Worm (Caenorhabditis elegans) whole organism, L4 larva: ENCODE measurements around the gene efhc-1.

ENCODE experiments used
- R02D3.7 ChIP-seq: fragments of 150-350 bp; sonication (generic microtip); optimal IDR thresholded peaks from 3 replicates; lab custom pipeline; 2014; ENCODE audit warnings: missing biosample characterization, missing genetic modification characterization
- T20F7.1 ChIP-seq: fragments of 200-800 bp; sonication (Bioruptor generic); optimal IDR thresholded peaks from 2 replicates; lab custom pipeline; 2018; ENCODE audit warnings: mild to moderate bottlenecking, missing genetic modification characterization, missing compliant biosample characterization
- Y105C5A.15 ChIP-seq: fragments of 200-800 bp; sonication (Bioruptor generic); IDR thresholded peaks from 2 replicates; pipeline ENCODE4 v1.3.6; 2022; ENCODE audit warnings: missing genetic modification characterization, missing compliant biosample characterization
- aly-2 ChIP-seq: sonication (generic microtip); optimal IDR thresholded peaks from 2 replicates; lab custom pipeline; 2018; ENCODE audit warnings: missing biosample characterization, missing genetic modification characterization
- arid-1 ChIP-seq: fragments of 200-800 bp; sonication (Bioruptor generic); conservative IDR thresholded peaks from 2 replicates; pipeline ENCODE4 v1.3.6; 2022; ENCODE audit warnings: missing genetic modification reagents, missing genetic modification characterization, missing compliant biosample characterization
- ceh-20 ChIP-seq: fragments of 200-800 bp; sonication (Bioruptor generic); IDR thresholded peaks from 2 replicates; pipeline ENCODE4 v1.3.6; 2022; ENCODE audit warnings: missing genetic modification reagents, missing genetic modification characterization, missing compliant biosample characterization
- ceh-32 ChIP-seq: sonication (generic microtip); optimal IDR thresholded peaks from 2 replicates; lab custom pipeline; 2016; ENCODE audit warnings: mild to moderate bottlenecking, missing genetic modification characterization, missing compliant biosample characterization; ENCODE audit not compliant: poor library complexity
- ceh-82 ChIP-seq: sonication (generic microtip); optimal IDR thresholded peaks from 2 replicates; lab custom pipeline; 2017; ENCODE audit warnings: missing biosample characterization, missing genetic modification characterization
- cey-2 ChIP-seq: sonication (generic microtip); optimal IDR thresholded peaks from 3 replicates; lab custom pipeline; 2017; ENCODE audit warnings: missing genetic modification characterization, mild to moderate bottlenecking, missing compliant biosample characterization, antibody characterized with exemption, borderline replicate concordance; ENCODE audit not compliant: insufficient read depth
- ctbp-1 ChIP-seq: fragments of 200-800 bp; sonication (Bioruptor generic); IDR thresholded peaks from 2 replicates; pipeline ENCODE4 v1.3.6; 2022; ENCODE audit warnings: missing genetic modification reagents, missing genetic modification characterization, missing compliant biosample characterization
- daf-16 ChIP-seq, 3 experiments: sonication (generic microtip); optimal IDR thresholded peaks; 2 replicates each; lab custom pipeline; 2016 to 2017; ENCODE audit warnings: missing genetic modification characterization in 3 of 3, missing genetic modification reagents in 3 of 3, mild to moderate bottlenecking in 2 of 3, missing compliant biosample characterization in 2 of 3, missing biosample characterization in 1 of 3, moderate library complexity in 1 of 3
- daf-19 ChIP-seq: fragments of 200-800 bp; sonication (Bioruptor generic); conservative IDR thresholded peaks from 2 replicates; pipeline ENCODE4 v1.3.6; 2022; ENCODE audit warnings: missing genetic modification characterization, missing compliant biosample characterization
- dmd-6 ChIP-seq: fragments of 200-800 bp; sonication (Bioruptor generic); IDR thresholded peaks from 2 replicates; pipeline ENCODE4 v1.3.6; 2022; ENCODE audit warnings: missing genetic modification reagents, missing genetic modification characterization, missing compliant biosample characterization
- dmd-9 ChIP-seq: fragments of 200-800 bp; sonication (Bioruptor generic); IDR thresholded peaks from 2 replicates; pipeline ENCODE4 v1.3.6; 2022; ENCODE audit warnings: missing genetic modification reagents, missing genetic modification characterization, missing compliant biosample characterization
- dpl-1 ChIP-seq: fragments of 150-350 bp; optimal IDR thresholded peaks from 2 replicates; lab custom pipeline; 2014; ENCODE audit warnings: missing biosample characterization, missing genetic modification reagents, missing genetic modification characterization
- dve-1 ChIP-seq: sonication (generic microtip); optimal IDR thresholded peaks from 2 replicates; lab custom pipeline; 2017; ENCODE audit warnings: antibody characterized with exemption, mild to moderate bottlenecking, missing genetic modification characterization, missing compliant biosample characterization; ENCODE audit not compliant: insufficient read depth
- egl-27 ChIP-seq: sonication (generic microtip); optimal IDR thresholded peaks from 3 replicates; lab custom pipeline; 2017; ENCODE audit warnings: missing biosample characterization, missing genetic modification reagents, missing genetic modification characterization
- egl-43 ChIP-seq: fragments of 200-800 bp; sonication (Bioruptor generic); IDR thresholded peaks from 2 replicates; pipeline ENCODE4 v1.3.6; 2022; ENCODE audit warnings: missing genetic modification reagents, missing genetic modification characterization, missing compliant biosample characterization
- hif-1 ChIP-seq, 2 experiments: sonication (generic microtip); optimal IDR thresholded peaks; 2 replicates each; lab custom pipeline; 2016 to 2017; ENCODE audit warnings: missing compliant biosample characterization in 2 of 2, missing genetic modification characterization in 2 of 2, missing genetic modification reagents in 2 of 2, missing genotype in 2 of 2, mild to moderate bottlenecking in 1 of 2
- hmg-1.1 ChIP-seq: fragments of 200-800 bp; sonication (Bioruptor generic); IDR thresholded peaks from 2 replicates; pipeline ENCODE4 v1.3.6; 2022; ENCODE audit warnings: missing genetic modification reagents, missing genetic modification characterization, missing compliant biosample characterization
- lin-1 ChIP-seq: fragments of 200-800 bp; sonication (Bioruptor generic); IDR thresholded peaks from 2 replicates; pipeline ENCODE4 v1.3.6; 2022; ENCODE audit warnings: missing genetic modification reagents, missing genetic modification characterization, missing compliant biosample characterization
- lin-13 ChIP-seq: fragments of 150-350 bp; optimal IDR thresholded peaks from 2 replicates; lab custom pipeline; 2014; ENCODE audit warnings: missing biosample characterization, missing genetic modification reagents, missing genetic modification characterization
- lin-29 ChIP-seq: fragments of 200-800 bp; sonication (Bioruptor generic); IDR thresholded peaks from 2 replicates; pipeline ENCODE4 v1.3.6; 2022; ENCODE audit warnings: missing genetic modification reagents, missing genetic modification characterization, missing compliant biosample characterization
- mdl-1 ChIP-seq, 2 experiments: fragments of 150-350 bp in 1 of 2; sonication (generic microtip) in 1 of 2; optimal IDR thresholded peaks; 2 replicates each; lab custom pipeline; 2014 to 2017; ENCODE audit warnings: missing biosample characterization in 2 of 2, missing genetic modification characterization in 2 of 2
- mep-1 ChIP-seq: fragments of 150-350 bp; sonication (generic microtip); optimal IDR thresholded peaks from 3 replicates; lab custom pipeline; 2014; ENCODE audit warnings: missing biosample characterization, missing genetic modification characterization
- nhr-10 ChIP-seq: fragments of 150-350 bp; optimal IDR thresholded peaks from 2 replicates; lab custom pipeline; 2014; ENCODE audit warnings: missing biosample characterization, missing genetic modification characterization
- nhr-25 ChIP-seq: sonication (generic microtip); optimal IDR thresholded peaks from 2 replicates; lab custom pipeline; 2017; ENCODE audit warnings: missing genetic modification characterization, mild to moderate bottlenecking, missing compliant biosample characterization, antibody characterized with exemption, moderate library complexity, borderline replicate concordance; ENCODE audit not compliant: insufficient read depth
- nhr-28 ChIP-seq: fragments of 150-350 bp; optimal IDR thresholded peaks from 2 replicates; lab custom pipeline; 2014; ENCODE audit warnings: missing biosample characterization, missing genetic modification characterization
- nhr-42 ChIP-seq: fragments of 200-800 bp; sonication (Bioruptor generic); IDR thresholded peaks from 2 replicates; pipeline ENCODE4 v1.3.6; 2022; ENCODE audit warnings: missing genetic modification characterization, missing compliant biosample characterization
- nhr-48 ChIP-seq: sonication (generic microtip); optimal IDR thresholded peaks from 2 replicates; lab custom pipeline; 2016; ENCODE audit warnings: mild to moderate bottlenecking, missing genetic modification characterization, missing compliant biosample characterization
- pha-4 ChIP-seq, 2 experiments: fragments of 150-350 bp in 1 of 2; fragments of 200-800 bp in 1 of 2; sonication (Bioruptor generic) in 1 of 2; IDR thresholded peaks in 1 of 2; optimal IDR thresholded peaks in 1 of 2; 2 replicates each; pipeline versions ENCODE4 v1.3.6 to Lab custom; 2014 to 2022; ENCODE audit warnings: missing genetic modification characterization in 2 of 2, missing genetic modification reagents in 2 of 2, missing biosample characterization in 1 of 2, missing compliant biosample characterization in 1 of 2
- pqm-1 ChIP-seq: sonication (generic microtip); optimal IDR thresholded peaks from 2 replicates; lab custom pipeline; 2017; ENCODE audit warnings: missing biosample characterization, missing genetic modification characterization
- rbr-2 ChIP-seq: sonication (generic microtip); optimal IDR thresholded peaks from 2 replicates; lab custom pipeline; 2016; ENCODE audit warnings: missing genotype, missing genetic modification characterization, missing compliant biosample characterization
- sdz-12 ChIP-seq: fragments of 200-800 bp; sonication (Bioruptor generic); optimal IDR thresholded peaks from 2 replicates; lab custom pipeline; 2018; ENCODE audit warnings: mild to moderate bottlenecking, missing genetic modification characterization, missing compliant biosample characterization
- unc-62 ChIP-seq, 3 experiments: fragments of 150-350 bp in 1 of 3; sonication (generic microtip); optimal IDR thresholded peaks in 2 of 3; peaks in 1 of 3; 1 replicate in 1 of 3; 2 replicates in 2 of 3; lab custom pipeline; 2014 to 2017; ENCODE audit warnings: missing biosample characterization in 3 of 3, missing genetic modification characterization in 3 of 3, missing genetic modification reagents in 3 of 3, missing genotype in 1 of 3
- vab-7 ChIP-seq: fragments of 200-800 bp; sonication (Bioruptor generic); IDR thresholded peaks from 2 replicates; pipeline ENCODE4 v1.3.6; 2022; ENCODE audit warnings: missing genetic modification reagents, missing genetic modification characterization, missing compliant biosample characterization
- ztf-11 ChIP-seq: fragments of 150-350 bp; optimal IDR thresholded peaks from 2 replicates; lab custom pipeline; 2014; ENCODE audit warnings: missing biosample characterization, missing genetic modification characterization
- ztf-7 ChIP-seq: fragments of 150-350 bp; optimal IDR thresholded peaks from 2 replicates; lab custom pipeline; 2014; ENCODE audit warnings: missing biosample characterization, missing genetic modification characterization

The efhc-1 gene

ce11 chrX:10377663-10378062 is 19.5 kb downstream of the efhc-1 start (continued):
- TF ChIP-seq Y105C5A.15 (GFP tag; lab: Robert Waterston, UW) (no peak), ceh-82 (no peak), dmd-9 (GFP tag; lab: Robert Waterston, UW) (0 out of 2 replicates have a peak, but pooled peaks have one; percentile 14), lin-29 (GFP tag; lab: Robert Waterston, UW) (peak; percentile 46; the same call in 1 of the 2 replicates), rbr-2 (tag; lab: Kevin White, UChicago) (peak; percentile 92), daf-16 (GFP tag; optimal IDR thresholded peaks at IDR 0.05; lab: Kevin White, UChicago) (peak in 1 of 2 experiments; percentile 76), daf-16 (tag; optimal IDR thresholded peaks at IDR 0.05; lab: Kevin White, UChicago) (peak; percentile 64), ztf-11 (tag; lab: Kevin White, UChicago) (no peak), nhr-10 (tag; lab: Kevin White, UChicago) (no peak), dpl-1 (GFP tag; lab: Kevin White, UChicago) (peak; percentile 78), dmd-6 (GFP tag; lab: Robert Waterston, UW) (peak; percentile 82), nhr-48 (peak; percentile 72), arid-1 (GFP tag; lab: Robert Waterston, UW) (0 out of 2 replicates have a peak, but pooled peaks have one; percentile 11), vab-7 (GFP tag; lab: Robert Waterston, UW) (no peak), nhr-42 (GFP tag; lab: Robert Waterston, UW) (peak; percentile 84; the same call in 1 of the 2 replicates), hmg-1.1 (GFP tag; lab: Robert Waterston, UW) (peak; percentile 84), pha-4 (GFP tag; IDR thresholded peaks at IDR 0.05; lab: Robert Waterston, UW) (peak; percentile 70), pha-4 (tag; optimal IDR thresholded peaks at IDR 0.05; lab: Kevin White, UChicago) (peak; percentile 33), egl-43 (GFP tag; lab: Robert Waterston, UW) (peak; percentile 55; the same call in 1 of the 2 replicates), mep-1 (tag; lab: Kevin White, UChicago) (peak; percentile 94), nhr-25 (tag; lab: Kevin White, UChicago) (peak; percentile 67), ztf-7 (tag; lab: Kevin White, UChicago) (peak; percentile 67)

DNA sequence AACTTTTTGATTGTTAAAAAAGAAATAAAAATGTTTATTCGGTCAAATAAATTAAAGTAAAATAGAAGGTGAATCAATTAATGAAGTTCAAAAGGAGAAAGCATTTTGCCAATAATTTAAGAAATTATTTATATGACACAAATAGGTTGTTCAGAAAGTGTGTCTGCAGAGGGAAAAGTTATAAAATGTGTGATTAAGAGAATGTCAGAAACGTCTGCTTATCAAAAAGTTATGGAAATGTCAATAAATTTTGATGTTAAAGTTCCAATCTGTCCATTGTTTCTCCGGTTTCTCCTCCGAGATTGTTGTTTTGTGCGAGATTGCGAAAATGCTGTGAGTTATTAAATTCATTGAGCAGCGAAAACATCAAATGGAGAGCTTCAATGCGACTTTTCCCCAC is 21.5 kb downstream of the efhc-1 start, which contains the start of gene rme-4:
rme-4 (minus strand) TSS at position 168 of the 400 bp plus-strand sequence.
- TF ChIP-seq dmd-6 (GFP tag; lab: Robert Waterston, UW): peak; percentile 62; the same call in 1 of the 2 replicates
- no peak for TF ChIP-seq cey-2 (tag; lab: Kevin White, UChicago)
- no peak for TF ChIP-seq R02D3.7 (tag; lab: Kevin White, UChicago)
- TF ChIP-seq ctbp-1 (GFP tag; lab: Robert Waterston, UW): no peak
- no peak for TF ChIP-seq daf-16 (GFP tag; optimal IDR thresholded peaks at IDR 0.05; lab: Kevin White, UChicago)
- peak; percentile 65 for TF ChIP-seq daf-16 (tag; optimal IDR thresholded peaks at IDR 0.05; lab: Kevin White, UChicago)
- peak; percentile 54; the same call in 1 of the 2 replicates for TF ChIP-seq ceh-20
- no peak for TF ChIP-seq ceh-32 (tag; lab: Kevin White, UChicago)
- TF ChIP-seq arid-1 (GFP tag; lab: Robert Waterston, UW): no peak
- TF ChIP-seq dve-1 (tag; lab: Kevin White, UChicago): peak; percentile 37
- TF ChIP-seq mdl-1 (tag; optimal IDR thresholded peaks at IDR 0.05; lab: Kevin White, UChicago): no peak
- TF ChIP-seq aly-2 (tag; lab: Kevin White, UChicago): no peak
- no peak for TF ChIP-seq daf-19 (GFP tag; lab: Robert Waterston, UW)
- peak; percentile 58 for TF ChIP-seq nhr-28 (tag; lab: Kevin White, UChicago)
- TF ChIP-seq egl-27: no peak
- TF ChIP-seq vab-7 (GFP tag; lab: Robert Waterston, UW): no peak
- TF ChIP-seq Y105C5A.15 (GFP tag; lab: Robert Waterston, UW): no peak
- TF ChIP-seq lin-13 (GFP tag; lab: Kevin White, UChicago): no peak
- no peak for TF ChIP-seq sdz-12 (GFP tag; lab: Kevin White, UChicago)
- TF ChIP-seq hif-1 (tag; optimal IDR thresholded peaks at IDR 0.05; lab: Kevin White, UChicago): no peak
- TF ChIP-seq unc-62 (GFP tag; optimal IDR thresholded peaks at IDR 0.05 in 1 of 2; lab: Kevin White, UChicago): peak in 1 of 2 experiments; percentile 22
- no peak for TF ChIP-seq unc-62 (tag; optimal IDR thresholded peaks at IDR 0.05; lab: Kevin White, UChicago)
- TF ChIP-seq pqm-1 (tag; lab: Kevin White, UChicago): peak; percentile 55
- TF ChIP-seq lin-1 (GFP tag; lab: Robert Waterston, UW): no peak
- TF ChIP-seq T20F7.1 (GFP tag; lab: Kevin White, UChicago): peak; percentile 9
